Worm (Caenorhabditis elegans): ENCODE results near the gene snx-6.

DNA sequence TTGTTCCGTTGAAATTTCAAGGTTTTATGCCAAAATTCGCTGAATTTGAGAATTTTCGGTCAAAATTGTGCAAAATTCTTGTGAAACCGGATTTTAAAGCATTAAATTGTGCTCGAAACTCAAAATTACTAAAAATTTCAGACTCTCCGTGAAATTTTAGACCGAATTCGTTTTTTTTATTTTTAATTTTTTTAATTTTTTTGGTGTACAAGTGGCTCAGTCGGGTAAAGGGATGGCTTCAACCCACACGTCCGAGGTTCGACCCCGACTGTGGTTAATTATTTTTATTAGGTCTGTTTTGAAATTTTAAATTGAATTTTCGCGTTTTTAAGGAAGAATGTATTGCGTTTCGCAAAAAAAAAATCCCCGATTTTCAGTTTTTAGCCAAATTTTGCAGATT lies 40.9 kb downstream of the snx-6 start:
- TF ChIP-seq hmg-11 (tag; optimal IDR thresholded peaks at IDR 0.05), result no peak
- TF ChIP-seq nhr-11 (tag; optimal IDR thresholded peaks at IDR 0.05), result no peak
- TF ChIP-seq elt-3 (tag; optimal IDR thresholded peaks at IDR 0.05), result no peak
- no peak for TF ChIP-seq ceh-82 (tag; optimal IDR thresholded peaks at IDR 0.05)
- TF ChIP-seq lin-15B (tag; optimal IDR thresholded peaks at IDR 0.05), result no peak
- no peak for TF ChIP-seq ceh-28 (tag; optimal IDR thresholded peaks at IDR 0.05)
- TF ChIP-seq sea-2 (GFP tag; optimal IDR thresholded peaks at IDR 0.05), result no peak
- TF ChIP-seq pqm-1 (tag; optimal IDR thresholded peaks at IDR 0.05), result no peak
- no peak for TF ChIP-seq ama-1 (optimal IDR thresholded peaks at IDR 0.05)
- TF ChIP-seq jun-1 (tag; optimal IDR thresholded peaks at IDR 0.05), result no peak
- TF ChIP-seq fos-1 (tag; optimal IDR thresholded peaks at IDR 0.05), result no peak
- no peak for TF ChIP-seq ztf-4 (tag; optimal IDR thresholded peaks at IDR 0.05)

Data from whole organism, L3 larva.